Fruit fly (Drosophila melanogaster) whole organism, prepupa: ENCODE results near the gene P5CDh2.

Experiments used
- CG10631 ChIP-seq: fragments of 200-800 bp; sonication (Bioruptor generic); optimal IDR thresholded peaks from 2 replicates; lab custom pipeline; 2016; ENCODE audit warnings: missing biosample characterization, missing genetic modification characterization
- CG11294 ChIP-seq: fragments of 200-800 bp; sonication (Bioruptor generic); IDR thresholded peaks from 2 replicates; pipeline ENCODE4 v1.3.6; 2022; ENCODE audit warnings: missing biosample characterization, missing genetic modification characterization
- CG11762 ChIP-seq: fragments of 200-800 bp; sonication (Bioruptor generic); optimal IDR thresholded peaks from 3 replicates; lab custom pipeline; 2016; ENCODE audit warnings: missing biosample characterization, missing genetic modification characterization; ENCODE audit not compliant: insufficient read depth
- CG11902 ChIP-seq: fragments of 200-800 bp; sonication (Bioruptor generic); optimal IDR thresholded peaks from 3 replicates; lab custom pipeline; 2016; ENCODE audit warnings: missing biosample characterization, missing genetic modification characterization
- CG15336 ChIP-seq: fragments of 200-800 bp; sonication (Bioruptor generic); IDR thresholded peaks from 2 replicates; pipeline ENCODE4 v1.3.6; 2022; ENCODE audit warnings: missing biosample characterization, missing genetic modification characterization
- CG16779 ChIP-seq: fragments of 200-800 bp; sonication (Bioruptor generic); optimal IDR thresholded peaks from 3 replicates; lab custom pipeline; 2017; ENCODE audit warnings: missing biosample characterization, mild to moderate bottlenecking, missing genetic modification characterization
- CG3032 ChIP-seq: fragments of 200-800 bp; optimal IDR thresholded peaks from 2 replicates; lab custom pipeline; 2019; ENCODE audit warnings: missing biosample characterization, mild to moderate bottlenecking, missing genetic modification characterization, moderate library complexity
- CG31627 ChIP-seq: fragments of 200-800 bp; sonication (Bioruptor generic); optimal IDR thresholded peaks from 3 replicates; lab custom pipeline; 2016; ENCODE audit warnings: missing biosample characterization, missing genetic modification characterization
- CG32006 ChIP-seq: fragments of 200-800 bp; sonication (Bioruptor generic); optimal IDR thresholded peaks from 3 replicates; lab custom pipeline; 2017; ENCODE audit warnings: missing biosample characterization, mild to moderate bottlenecking, missing genetic modification characterization
- CG34406 ChIP-seq: fragments of 200-800 bp; sonication (Bioruptor generic); optimal IDR thresholded peaks from 3 replicates; lab custom pipeline; 2016; ENCODE audit warnings: missing biosample characterization, missing genetic modification characterization
- CG4318 ChIP-seq: fragments of 200-800 bp; sonication (Bioruptor generic); optimal IDR thresholded peaks from 3 replicates; lab custom pipeline; 2017; ENCODE audit warnings: missing biosample characterization, mild to moderate bottlenecking, missing genetic modification characterization
- CG6163 ChIP-seq: fragments of 200-800 bp; sonication (Bioruptor generic); IDR thresholded peaks from 3 replicates; pipeline ENCODE4 v1.3.6; 2022; ENCODE audit warnings: missing biosample characterization, missing genetic modification characterization
- CG6276 ChIP-seq: fragments of 200-800 bp; sonication (Bioruptor generic); optimal IDR thresholded peaks from 2 replicates; lab custom pipeline; 2017; ENCODE audit warnings: missing biosample characterization, mild to moderate bottlenecking, missing genetic modification characterization
- CG6854 ChIP-seq: fragments of 200-800 bp; sonication (Bioruptor generic); optimal IDR thresholded peaks from 2 replicates; lab custom pipeline; 2017; ENCODE audit warnings: missing biosample characterization, mild to moderate bottlenecking, missing genetic modification characterization
- CG7368 ChIP-seq: fragments of 200-800 bp; sonication (Bioruptor generic); optimal IDR thresholded peaks from 3 replicates; lab custom pipeline; 2016; ENCODE audit warnings: missing biosample characterization, missing genetic modification characterization
- CG8319 ChIP-seq: fragments of 200-800 bp; sonication (Bioruptor generic); optimal IDR thresholded peaks from 3 replicates; lab custom pipeline; 2016; ENCODE audit warnings: missing biosample characterization, missing genetic modification characterization
- CG8632 ChIP-seq: fragments of 200-800 bp; sonication (Bioruptor generic); optimal IDR thresholded peaks from 3 replicates; lab custom pipeline; 2016; ENCODE audit warnings: missing biosample characterization, missing genetic modification characterization
- Eip75B ChIP-seq: fragments of 200-800 bp; sonication (Bioruptor generic); optimal IDR thresholded peaks from 3 replicates; lab custom pipeline; 2016; ENCODE audit warnings: missing biosample characterization, missing genetic modification characterization
- Eip78C ChIP-seq: fragments of 200-800 bp; sonication (Bioruptor generic); peaks from one replicate; lab custom pipeline; 2016; ENCODE audit warnings: missing biosample characterization, missing genetic modification characterization
- Eip93F ChIP-seq: fragments of 200-800 bp; sonication (Bioruptor generic); optimal IDR thresholded peaks from 2 replicates; lab custom pipeline; 2016; ENCODE audit warnings: missing biosample characterization, mild to moderate bottlenecking, missing genetic modification characterization
- Ets21C ChIP-seq: fragments of 200-800 bp; sonication (Bioruptor generic); optimal IDR thresholded peaks from 3 replicates; lab custom pipeline; 2016; ENCODE audit warnings: missing biosample characterization, missing genetic modification characterization
- Hr38 ChIP-seq: sonication (Bioruptor generic); optimal IDR thresholded peaks from 2 replicates; lab custom pipeline; 2016; ENCODE audit warnings: missing biosample characterization, missing genetic modification characterization
- Hr39 ChIP-seq: fragments of 200-800 bp; sonication (Bioruptor generic); optimal IDR thresholded peaks from 2 replicates; lab custom pipeline; 2016; ENCODE audit warnings: missing biosample characterization, missing genetic modification characterization
- Lpt ChIP-seq: fragments of 200-800 bp; sonication (Bioruptor generic); optimal IDR thresholded peaks from 3 replicates; lab custom pipeline; 2016; ENCODE audit warnings: missing biosample characterization, missing genetic modification characterization
- Met ChIP-seq: fragments of 200-800 bp; sonication (Bioruptor generic); optimal IDR thresholded peaks from 3 replicates; lab custom pipeline; 2016; ENCODE audit warnings: missing biosample characterization, missing genetic modification characterization
- OdsH ChIP-seq: fragments of 200-800 bp; sonication (Bioruptor generic); optimal IDR thresholded peaks from 3 replicates; lab custom pipeline; 2016; ENCODE audit warnings: missing biosample characterization, missing genetic modification characterization
- Smox ChIP-seq: fragments of 200-800 bp; sonication (Bioruptor generic); optimal IDR thresholded peaks from 3 replicates; lab custom pipeline; 2016; ENCODE audit warnings: missing biosample characterization, missing genetic modification characterization
- Sox102F ChIP-seq: fragments of 200-800 bp; sonication (Bioruptor generic); optimal IDR thresholded peaks from 2 replicates; lab custom pipeline; 2016; ENCODE audit warnings: missing biosample characterization, mild to moderate bottlenecking, missing genetic modification characterization
- Sox14 ChIP-seq: fragments of 200-800 bp; sonication (Bioruptor generic); optimal IDR thresholded peaks from 3 replicates; lab custom pipeline; 2016; ENCODE audit warnings: missing biosample characterization, missing genetic modification characterization
- Sox15 ChIP-seq: fragments of 200-800 bp; sonication (Bioruptor generic); optimal IDR thresholded peaks from 3 replicates; lab custom pipeline; 2016; ENCODE audit warnings: missing biosample characterization, missing genetic modification characterization
- achi ChIP-seq: fragments of 200-800 bp; sonication (Bioruptor generic); optimal IDR thresholded peaks from 3 replicates; lab custom pipeline; 2016; ENCODE audit warnings: missing biosample characterization, missing genetic modification characterization
- acj6 ChIP-seq: fragments of 200-800 bp; sonication (Bioruptor generic); optimal IDR thresholded peaks from 3 replicates; lab custom pipeline; 2016; ENCODE audit warnings: missing biosample characterization, missing genetic modification characterization
- cyc ChIP-seq: fragments of 200-800 bp; sonication (Bioruptor generic); optimal IDR thresholded peaks from 3 replicates; lab custom pipeline; 2016; ENCODE audit warnings: missing biosample characterization, missing genetic modification characterization
- dsx ChIP-seq: fragments of 200-800 bp; optimal IDR thresholded peaks from 3 replicates; lab custom pipeline; 2019; ENCODE audit warnings: missing biosample characterization, mild to moderate bottlenecking, missing genetic modification characterization, moderate library complexity; ENCODE audit not compliant: poor library complexity, severe bottlenecking
- eg ChIP-seq: fragments of 200-800 bp; sonication (Bioruptor generic); IDR thresholded peaks from 3 replicates; pipeline ENCODE4 v1.3.6; 2022; ENCODE audit warnings: missing biosample characterization, missing genetic modification characterization
- esn ChIP-seq: fragments of 200-800 bp; sonication (Bioruptor generic); optimal IDR thresholded peaks from 2 replicates; lab custom pipeline; 2016; ENCODE audit warnings: missing biosample characterization, mild to moderate bottlenecking, missing genetic modification characterization, moderate library complexity
- fd59A ChIP-seq: fragments of 200-800 bp; sonication (Bioruptor generic); optimal IDR thresholded peaks from 2 replicates; lab custom pipeline; 2017; ENCODE audit warnings: missing biosample characterization, mild to moderate bottlenecking, missing genetic modification characterization, missing genetic modification reagents
- fd85E ChIP-seq: fragments of 200-800 bp; sonication (Bioruptor generic); optimal IDR thresholded peaks from 3 replicates; lab custom pipeline; 2016; ENCODE audit warnings: missing biosample characterization, missing genetic modification characterization
- fkh ChIP-seq: fragments of 200-800 bp; sonication (Bioruptor generic); optimal IDR thresholded peaks from 3 replicates; lab custom pipeline; 2017; ENCODE audit warnings: missing biosample characterization, mild to moderate bottlenecking, missing genetic modification characterization, moderate library complexity
- lz ChIP-seq: fragments of 200-800 bp; sonication (Bioruptor generic); optimal IDR thresholded peaks from 3 replicates; lab custom pipeline; 2016; ENCODE audit warnings: missing biosample characterization, missing genetic modification characterization
- net ChIP-seq: fragments of 200-800 bp; sonication (Bioruptor generic); optimal IDR thresholded peaks from 3 replicates; lab custom pipeline; 2016; ENCODE audit warnings: missing biosample characterization, missing genetic modification characterization
- pdm3 ChIP-seq: fragments of 200-800 bp; sonication (Bioruptor generic); optimal IDR thresholded peaks from 3 replicates; lab custom pipeline; 2016; ENCODE audit warnings: missing biosample characterization, missing genetic modification characterization
- salr ChIP-seq, 2 experiments: fragments of 200-800 bp; sonication (Bioruptor generic); optimal IDR thresholded peaks; 3 replicates each; lab custom pipeline; 2016 to 2018; ENCODE audit warnings: missing biosample characterization in 2 of 2, missing genetic modification characterization in 2 of 2, mild to moderate bottlenecking in 1 of 2
- ss ChIP-seq, 2 experiments: fragments of 200-800 bp; sonication (Bioruptor generic); optimal IDR thresholded peaks; 2 replicates in 1 of 2; 3 replicates in 1 of 2; lab custom pipeline; 2017 to 2018; ENCODE audit warnings: mild to moderate bottlenecking in 2 of 2, missing biosample characterization in 2 of 2, missing genetic modification characterization in 2 of 2, moderate library complexity in 1 of 2
- svp ChIP-seq: fragments of 200-800 bp; sonication (Bioruptor generic); peaks from one replicate; lab custom pipeline; 2016; ENCODE audit warnings: missing biosample characterization, missing genetic modification characterization
- topi ChIP-seq: fragments of 200-800 bp; sonication (Bioruptor generic); optimal IDR thresholded peaks from 3 replicates; lab custom pipeline; 2016; ENCODE audit warnings: missing biosample characterization, missing genetic modification characterization

P5CDh2 gene

dm6 chr3R:21859509-21859908 lies 18.2 kb upstream of the P5CDh2 start (continued):
- TF ChIP-seq topi (GFP tag; lab: Kevin White, UChicago) (peak; percentile 94), Sox102F (GFP tag; lab: Kevin White, UChicago) (peak; percentile 96), CG32006 (peak; percentile 94), pdm3 (GFP tag; lab: Kevin White, UChicago) (peak; percentile 93), fd59A (peak; percentile 70), CG3032 (peak; percentile 82), CG31627 (GFP tag; lab: Kevin White, UChicago) (peak; percentile 96), Eip75B (peak; percentile 96), CG6163 (GFP tag; lab: Robert Waterston, UW) (peak; percentile 84), fd85E (GFP tag; lab: Kevin White, UChicago) (peak; percentile 39), CG4318 (peak; percentile 86), CG8632 (peak; percentile 92), Met (peak; percentile 97), cyc (GFP tag; lab: Kevin White, UChicago) (peak; percentile 93), svp (peak; percentile 99), Hr39 (peak; percentile 96), Eip93F (GFP tag; lab: Kevin White, UChicago) (peak; percentile 93), Ets21C (GFP tag; lab: Kevin White, UChicago) (peak; percentile 95), CG16779 (peak; percentile 76), Sox14 (GFP tag; lab: Kevin White, UChicago) (peak; percentile 93), CG10631 (GFP tag; lab: Kevin White, UChicago) (peak; percentile 88), Eip78C (GFP tag; lab: Kevin White, UChicago) (peak; percentile 98)

dm6 chr3R:21862137-21862850 lies 15.4 kb upstream of the P5CDh2 start:
- TF ChIP-seq CG4318 (peak; percentile 93), Hr38 (GFP tag; lab: Kevin White, UChicago) (no peak), CG6163 (GFP tag; lab: Robert Waterston, UW) (peak; percentile 88), CG11762 (peak; percentile 46), cyc (GFP tag; lab: Kevin White, UChicago) (no peak), Sox15 (GFP tag; lab: Kevin White, UChicago) (no peak), salr (GFP tag; optimal IDR thresholded peaks at IDR 0.05; lab: Kevin White, UChicago) (peak in 1 of 2 experiments; percentile 83), net (peak; percentile 80), topi (GFP tag; lab: Kevin White, UChicago) (no peak), CG10631 (GFP tag; lab: Kevin White, UChicago) (peak; percentile 54), CG11902 (GFP tag; lab: Kevin White, UChicago) (no peak), ss (GFP tag; optimal IDR thresholded peaks at IDR 0.05; lab: Kevin White, UChicago) (no peak), Sox102F (GFP tag; lab: Kevin White, UChicago) (peak; percentile 21), CG3032 (no peak), CG15336 (GFP tag; lab: Robert Waterston, UW) (peak; percentile 97), CG7368 (GFP tag; lab: Kevin White, UChicago) (peak; percentile 32), CG32006 (peak; percentile 97), fkh (no peak), CG11294 (GFP tag; lab: Robert Waterston, UW) (peak; percentile 73), Eip93F (GFP tag; lab: Kevin White, UChicago) (no peak), eg (GFP tag; lab: Robert Waterston, UW) (peak; percentile 96), Lpt (GFP tag; lab: Kevin White, UChicago) (peak; percentile 88), pdm3 (GFP tag; lab: Kevin White, UChicago) (peak; percentile 71), OdsH (peak; percentile 80), Eip75B (peak; percentile 63), CG6854 (GFP tag; lab: Kevin White, UChicago) (no peak), fd59A (no peak), Met (peak; percentile 29), Hr39 (no peak), CG34406 (peak; percentile 13), CG6276 (GFP tag; lab: Kevin White, UChicago) (peak; percentile 93), Smox (GFP tag; lab: Kevin White, UChicago) (peak; percentile 13), Sox14 (GFP tag; lab: Kevin White, UChicago) (peak; percentile 13), CG8632 (peak; percentile 32), Ets21C (GFP tag; lab: Kevin White, UChicago) (peak; percentile 3), lz (GFP tag; lab: Kevin White, UChicago) (peak; percentile 41), fd85E (GFP tag; lab: Kevin White, UChicago) (no peak), CG8319 (GFP tag; lab: Kevin White, UChicago) (peak; percentile 63), dsx (no peak), achi (GFP tag; lab: Kevin White, UChicago) (peak; percentile 69), acj6 (GFP tag; lab: Kevin White, UChicago) (peak; percentile 43), esn (GFP tag; lab: Kevin White, UChicago) (peak; percentile 31)
